Fruit fly (Drosophila melanogaster) whole organism: ENCODE measurements around the gene CG5172.

Experiments used
- CG8478 ChIP-seq: fragments of >200 bp; optimal IDR thresholded peaks from 2 replicates; lab custom pipeline; 2018; ENCODE audit warnings: inconsistent platforms
- psq ChIP-seq: fragments of >200 bp; optimal IDR thresholded peaks from 2 replicates; lab custom pipeline; 2017

dm6 chrX:17221142-17221541 is at the start of gene CG5172:
- TF ChIP-seq psq (no peak), CG8478 (lab: Kevin White, UChicago) (no peak)
